Worm (Caenorhabditis elegans) whole organism, L2 larva: Measurements from ENCODE around the gene Y116A8C.468.

Experiments
- ZK546.5 ChIP-seq: sonication (generic microtip); optimal IDR thresholded peaks from 2 replicates; lab custom pipeline; 2017; ENCODE audit warnings: missing biosample characterization, missing genetic modification characterization
- ama-1 ChIP-seq: fragments of 150-350 bp; optimal IDR thresholded peaks from 2 replicates; lab custom pipeline; 2018; ENCODE audit warnings: inconsistent platforms
- ceh-16 ChIP-seq: fragments of 150-350 bp; optimal IDR thresholded peaks from 2 replicates; lab custom pipeline; 2014; ENCODE audit warnings: missing biosample characterization, missing genetic modification characterization
- ceh-82 ChIP-seq: fragments of 150-350 bp; optimal IDR thresholded peaks from 2 replicates; lab custom pipeline; 2014; ENCODE audit warnings: missing biosample characterization, missing genetic modification characterization
- crh-2 ChIP-seq: sonication (generic microtip); optimal IDR thresholded peaks from 2 replicates; lab custom pipeline; 2017; ENCODE audit warnings: missing biosample characterization, missing genetic modification characterization
- egl-27 ChIP-seq: sonication (generic microtip); optimal IDR thresholded peaks from 3 replicates; lab custom pipeline; 2017; ENCODE audit warnings: missing biosample characterization, missing genetic modification reagents, missing genetic modification characterization
- lin-11 ChIP-seq: fragments of 150-350 bp; sonication (generic microtip); optimal IDR thresholded peaks from 2 replicates; lab custom pipeline; 2014; ENCODE audit warnings: missing biosample characterization, missing genetic modification characterization, inconsistent platforms, mixed read lengths
- lin-13 ChIP-seq: fragments of 150-350 bp; optimal IDR thresholded peaks from 2 replicates; lab custom pipeline; 2014; ENCODE audit warnings: missing biosample characterization, missing genetic modification reagents, missing genetic modification characterization
- lin-39 ChIP-seq: fragments of 150-350 bp; optimal IDR thresholded peaks from 2 replicates; lab custom pipeline; 2014; ENCODE audit warnings: missing biosample characterization, missing genetic modification reagents, missing genetic modification characterization
- mdl-1 ChIP-seq, 2 experiments: fragments of 150-350 bp in 1 of 2; sonication (generic microtip) in 1 of 2; optimal IDR thresholded peaks; 2 replicates each; lab custom pipeline; 2017; ENCODE audit warnings: missing biosample characterization in 2 of 2, missing genetic modification characterization in 2 of 2
- nhr-25 ChIP-seq: fragments of 150-350 bp; sonication (generic microtip); optimal IDR thresholded peaks from 3 replicates; lab custom pipeline; 2014; ENCODE audit warnings: missing biosample characterization, missing genetic modification characterization
- nhr-77 ChIP-seq: fragments of 150-350 bp; optimal IDR thresholded peaks from 2 replicates; lab custom pipeline; 2014; ENCODE audit warnings: missing biosample characterization, missing genetic modification characterization
- unc-62 ChIP-seq: fragments of 150-350 bp; optimal IDR thresholded peaks from 2 replicates; lab custom pipeline; 2014; ENCODE audit warnings: missing biosample characterization, missing genetic modification reagents, missing genetic modification characterization
- ztf-1 ChIP-seq: fragments of 200-800 bp; sonication (Bioruptor generic); conservative IDR thresholded peaks from 2 replicates; pipeline ENCODE4 v1.3.6; 2022; ENCODE audit warnings: missing genetic modification characterization, missing compliant biosample characterization

DNA sequence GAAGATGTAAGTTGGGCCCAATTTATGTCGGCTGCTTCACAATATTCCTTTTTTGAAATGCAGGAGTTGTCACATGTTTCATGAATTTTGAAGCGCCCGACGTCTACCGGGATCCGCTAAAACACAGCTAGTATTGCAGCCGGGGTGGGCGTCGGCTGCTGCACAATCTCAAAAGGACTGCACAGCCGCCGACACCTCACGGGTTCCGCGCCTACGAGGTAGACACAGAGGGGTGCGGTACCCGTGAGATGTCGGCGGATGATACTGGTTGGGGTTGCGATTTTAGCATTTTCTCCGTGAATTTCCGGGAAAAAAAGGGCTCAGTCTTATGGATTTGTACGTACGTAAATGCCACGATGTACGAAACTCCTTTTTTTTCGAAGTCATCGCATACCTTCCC, 3.8 kb downstream of the Y116A8C.468 start:
- no peak for TF ChIP-seq lin-11 (tag; lab: Kevin White, UChicago)
- no peak for TF ChIP-seq nhr-25 (tag; lab: Kevin White, UChicago)
- TF ChIP-seq ceh-82 (tag; lab: Kevin White, UChicago): no peak
- no peak for TF ChIP-seq ztf-1
- no peak for TF ChIP-seq lin-39 (tag; lab: Kevin White, UChicago)
- TF ChIP-seq ZK546.5 (tag; lab: Kevin White, UChicago): no peak
- TF ChIP-seq mdl-1 (tag; optimal IDR thresholded peaks at IDR 0.05; lab: Kevin White, UChicago): no peak
- TF ChIP-seq egl-27 (tag; lab: Kevin White, UChicago): no peak
- no peak for TF ChIP-seq lin-13 (GFP tag; lab: Kevin White, UChicago)
- TF ChIP-seq ama-1 (lab: Kevin White, UChicago): no peak
- no peak for TF ChIP-seq unc-62
- no peak for TF ChIP-seq crh-2 (tag; lab: Kevin White, UChicago)
- no peak for TF ChIP-seq nhr-77 (tag; lab: Kevin White, UChicago)
- TF ChIP-seq ceh-16 (tag; lab: Kevin White, UChicago): no peak
